Worm (Caenorhabditis elegans): ENCODE results near the gene ZC190.8.
A peak's percentile ranks its signal among the peaks of the same experiment; 100 is the strongest.

ZC190.8 gene

DNA sequence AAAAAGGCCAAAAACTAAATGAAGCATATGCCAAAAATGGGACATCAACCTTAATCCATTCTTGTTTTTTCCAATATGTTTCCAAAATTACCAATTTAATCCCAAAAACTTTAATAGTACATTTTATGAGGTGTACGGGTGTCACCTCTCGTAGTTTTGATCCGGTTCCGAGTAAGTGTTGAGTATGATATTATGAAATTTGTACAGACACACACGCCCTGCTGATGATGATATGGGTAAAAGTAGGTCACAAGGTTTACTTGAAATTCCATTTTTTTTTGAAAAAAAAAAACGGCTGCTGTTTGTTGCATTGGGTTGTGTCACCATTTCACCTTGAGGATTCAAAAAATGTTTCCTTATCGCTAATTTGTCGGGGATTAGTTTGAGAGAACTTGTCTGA lies 29.7 kb downstream of the ZC190.8 start (continued):
- TF ChIP-seq mxl-2 (GFP tag; conservative IDR thresholded peaks at IDR 0.05) (no peak), unc-130 (GFP tag; optimal IDR thresholded peaks at IDR 0.05) (no peak), nhr-48 (tag; optimal IDR thresholded peaks at IDR 0.05) (no peak), nhr-6 (tag; optimal IDR thresholded peaks at IDR 0.05) (no peak), dmd-6 (GFP tag; IDR thresholded peaks at IDR 0.05) (peak; percentile 34), pqm-1 (tag; optimal IDR thresholded peaks at IDR 0.05) (no peak), mxl-3 (GFP tag; optimal IDR thresholded peaks at IDR 0.05) (no peak), lin-13 (GFP tag; optimal IDR thresholded peaks at IDR 0.05) (no peak), snpc-1.2 (GFP tag; IDR thresholded peaks at IDR 0.05) (no peak), fos-1 (tag; optimal IDR thresholded peaks at IDR 0.05) (no peak), daf-16 (GFP tag; optimal IDR thresholded peaks at IDR 0.05) (no peak), daf-16 (tag; optimal IDR thresholded peaks at IDR 0.05) (no peak), hif-1 (tag; optimal IDR thresholded peaks at IDR 0.05) (no peak), cey-2 (tag; optimal IDR thresholded peaks at IDR 0.05; ENCODE audit: borderline replicate concordance, insufficient read depth) (no peak), egl-27 (tag; optimal IDR thresholded peaks at IDR 0.05) (no peak), R02D3.7 (tag; optimal IDR thresholded peaks at IDR 0.05) (no peak), T20F7.1 (GFP tag; optimal IDR thresholded peaks at IDR 0.05) (no peak), dve-1 (tag; optimal IDR thresholded peaks at IDR 0.05; ENCODE audit: insufficient read depth) (peak; percentile 11), tra-1 (GFP tag; IDR thresholded peaks at IDR 0.05) (0 out of 2 replicates have a peak, but pooled peaks have one; percentile 5), hlh-30 (tag; optimal IDR thresholded peaks at IDR 0.05; ENCODE audit: insufficient read depth) (peak; percentile 57)

DNA sequence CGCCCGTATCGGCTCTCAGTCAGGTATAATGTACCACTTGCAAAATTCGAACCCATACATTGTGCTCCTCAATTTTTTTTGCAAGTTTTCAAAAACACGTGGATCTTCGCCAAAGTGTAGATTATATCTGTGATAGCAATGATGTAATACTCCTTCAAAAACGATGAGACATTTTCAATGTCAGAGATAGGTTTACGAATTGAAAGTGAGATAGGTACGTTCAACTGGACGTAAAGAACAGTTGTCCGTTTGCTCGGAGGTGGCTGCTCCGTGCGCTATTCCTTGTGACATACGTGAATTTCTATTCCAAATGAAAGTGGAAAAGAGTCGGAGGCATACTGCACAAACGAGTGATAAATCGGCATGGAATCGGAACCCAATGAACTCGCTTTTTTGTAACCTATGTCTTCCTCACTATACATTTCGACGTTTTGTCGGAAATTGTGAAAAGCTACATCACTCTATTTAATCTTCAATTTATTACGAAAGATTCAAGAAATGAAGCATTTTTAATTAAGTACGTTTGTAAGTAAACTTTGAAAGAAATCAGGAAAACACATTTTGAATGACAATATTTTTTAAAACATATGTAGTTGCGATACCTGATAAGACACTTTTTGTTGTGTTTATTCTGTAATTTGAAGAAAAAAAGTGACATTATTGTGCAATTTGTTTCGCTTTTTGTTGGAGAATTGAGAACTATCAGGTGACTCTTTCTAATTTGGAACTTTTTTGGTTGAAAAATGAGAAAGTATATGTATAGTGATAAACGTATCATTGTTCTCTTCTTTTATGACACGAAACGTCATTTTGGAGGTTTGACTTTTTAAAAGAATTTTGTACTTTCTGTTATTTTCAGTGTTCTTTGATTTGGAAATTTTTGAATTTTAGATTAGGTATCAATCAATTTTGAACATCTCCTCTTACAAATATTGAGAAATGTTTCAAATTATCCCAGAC lies 32.9 kb downstream of the ZC190.8 start:
- no peak for TF ChIP-seq F44E2.7 (GFP tag; IDR thresholded peaks at IDR 0.05)
- no peak for TF ChIP-seq lim-7 (GFP tag; IDR thresholded peaks at IDR 0.05)
- peak; percentile 67 for TF ChIP-seq fos-1 (tag; optimal IDR thresholded peaks at IDR 0.05)
- no peak for TF ChIP-seq F37D6.2 (tag; optimal IDR thresholded peaks at IDR 0.05)
- peak; percentile 44 for TF ChIP-seq nhr-10 (tag; optimal IDR thresholded peaks at IDR 0.05)
- TF ChIP-seq unc-130 (GFP tag; optimal IDR thresholded peaks at IDR 0.05), result no peak
- TF ChIP-seq ces-1 (GFP tag; optimal IDR thresholded peaks at IDR 0.05), result no peak
- no peak for TF ChIP-seq daf-8 (GFP tag; IDR thresholded peaks at IDR 0.05)
- no peak for TF ChIP-seq lin-15B (tag; optimal IDR thresholded peaks at IDR 0.05)
- no peak for TF ChIP-seq ceh-44 (GFP tag; IDR thresholded peaks at IDR 0.05)
- no peak for TF ChIP-seq madf-9 (GFP tag; conservative IDR thresholded peaks at IDR 0.05)
- TF ChIP-seq hlh-30 (tag; optimal IDR thresholded peaks at IDR 0.05; ENCODE audit: insufficient read depth), result peak; percentile 14
- no peak for TF ChIP-seq snpc-1.2 (GFP tag; IDR thresholded peaks at IDR 0.05)
- TF ChIP-seq nhr-48 (tag; optimal IDR thresholded peaks at IDR 0.05), result peak; percentile 1
- TF ChIP-seq gei-8 (GFP tag; optimal IDR thresholded peaks at IDR 0.05), result no peak
- peak; percentile 79 for TF ChIP-seq dmd-6 (GFP tag; IDR thresholded peaks at IDR 0.05)
- TF ChIP-seq ctbp-1 (GFP tag; IDR thresholded peaks at IDR 0.05), result no peak
- TF ChIP-seq zfp-2 (tag; optimal IDR thresholded peaks at IDR 0.05), result no peak
- no peak for TF ChIP-seq rbr-2 (tag; optimal IDR thresholded peaks at IDR 0.05)
- TF ChIP-seq pqm-1 (tag; optimal IDR thresholded peaks at IDR 0.05), result peak; percentile 61
- TF ChIP-seq tag-97 (GFP tag; IDR thresholded peaks at IDR 0.05), result no peak
- TF ChIP-seq T20F7.1 (GFP tag; optimal IDR thresholded peaks at IDR 0.05), result peak; percentile 54
- TF ChIP-seq Y105C5A.15 (GFP tag; IDR thresholded peaks at IDR 0.05), result no peak
- TF ChIP-seq ceh-32 (tag; optimal IDR thresholded peaks at IDR 0.05; ENCODE audit: poor library complexity), result no peak
- no peak for TF ChIP-seq attf-4 (tag; optimal IDR thresholded peaks at IDR 0.05)
- peak; percentile 89 for TF ChIP-seq nhr-77 (tag; optimal IDR thresholded peaks at IDR 0.05)
- no peak for TF ChIP-seq ztf-7 (tag; optimal IDR thresholded peaks at IDR 0.05)
- 0 out of 2 replicates have a peak, but pooled peaks have one; percentile 45 for TF ChIP-seq php-3 (GFP tag; IDR thresholded peaks at IDR 0.05)
- no peak for TF ChIP-seq dmd-8 (GFP tag; IDR thresholded peaks at IDR 0.05)
- peak; percentile 72 for TF ChIP-seq nhr-76 (tag; optimal IDR thresholded peaks at IDR 0.05)
- no peak for TF ChIP-seq spr-1 (tag; optimal IDR thresholded peaks at IDR 0.05)
- peak in 1 of 2 experiments; percentile 11 for TF ChIP-seq lsy-2 (tag; optimal IDR thresholded peaks at IDR 0.05)
- peak in 1 of 2 experiments; percentile 22 for TF ChIP-seq mdl-1 (tag; optimal IDR thresholded peaks at IDR 0.05)
- TF ChIP-seq hlh-11 (tag; optimal IDR thresholded peaks at IDR 0.05), result peak; percentile 10
- no peak for TF ChIP-seq ama-1 (optimal IDR thresholded peaks at IDR 0.05)
